Fruit fly (Drosophila melanogaster): ENCODE measurements around the gene CG43390.

Gene CG43390

DNA sequence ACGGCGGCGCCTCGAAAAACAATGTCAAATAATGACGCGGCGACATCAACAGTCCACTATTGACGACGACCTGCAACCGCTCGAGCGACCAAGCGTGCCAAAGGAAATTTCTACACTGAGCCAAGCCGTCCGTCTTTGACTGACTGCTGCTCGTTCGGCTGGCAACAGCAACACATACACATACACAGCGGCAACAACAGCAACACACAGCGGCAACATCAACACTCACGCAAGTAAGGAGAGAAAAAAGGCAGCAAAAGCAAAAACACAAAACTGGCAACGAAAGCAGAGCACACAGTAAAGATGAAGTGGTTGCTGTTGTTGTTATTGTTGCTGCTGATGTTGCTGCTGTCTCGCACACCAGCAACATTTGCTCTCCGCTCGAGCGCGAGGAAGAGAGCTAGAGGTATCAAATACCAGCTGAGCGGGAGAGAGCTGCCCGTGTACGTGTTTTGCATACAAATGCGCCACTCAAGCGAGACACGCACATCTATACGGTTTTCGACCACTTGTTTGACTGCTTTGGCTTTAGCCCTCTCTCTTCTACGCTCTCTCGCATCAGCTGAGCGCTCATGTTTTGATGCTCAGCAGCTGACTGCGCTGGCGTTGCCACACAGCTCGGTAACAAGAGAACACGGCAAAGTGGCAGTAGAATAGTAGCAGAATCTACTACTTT lies 26.6 kb downstream of the CG43390 start (continued):
- TF ChIP-seq ERR (GFP tag; optimal IDR thresholded peaks at IDR 0.05) (no peak), CG4617 (GFP tag; optimal IDR thresholded peaks at IDR 0.05; ENCODE audit: borderline replicate concordance) (no peak), dpn (GFP tag; optimal IDR thresholded peaks at IDR 0.05) (peak in 1 of 2 experiments; percentile 10), CG11560 (tag; IDR thresholded peaks at IDR 0.05) (no peak), BEAF-32 (GFP tag; optimal IDR thresholded peaks at IDR 0.05) (no peak), onecut (GFP tag; IDR thresholded peaks at IDR 0.05) (no peak), CG12219 (GFP tag; optimal IDR thresholded peaks at IDR 0.05) (peak; percentile 47), E2f1 (GFP tag; IDR thresholded peaks at IDR 0.05) (no peak; the same call in 1 of the 2 replicates), lbe (GFP tag; optimal IDR thresholded peaks at IDR 0.05) (peak; percentile 94), Neu2 (GFP tag; optimal IDR thresholded peaks at IDR 0.05; ENCODE audit: borderline replicate concordance) (no peak), ewg (GFP tag; optimal IDR thresholded peaks at IDR 0.05) (no peak), tio (GFP tag; optimal IDR thresholded peaks at IDR 0.05) (no peak), Six4 (GFP tag; optimal IDR thresholded peaks at IDR 0.05) (no peak), unpg (GFP tag; optimal IDR thresholded peaks at IDR 0.05) (peak; percentile 11), Taf1 (GFP tag; IDR thresholded peaks at IDR 0.05) (no peak), CG8281 (tag; optimal IDR thresholded peaks at IDR 0.05) (no peak), gt (GFP tag; IDR thresholded peaks at IDR 0.05) (no peak), h (optimal IDR thresholded peaks at IDR 0.05) (no peak), slou (GFP tag; optimal IDR thresholded peaks at IDR 0.05) (no peak), Ptx1 (GFP tag; IDR thresholded peaks at IDR 0.05) (no peak), CG17612 (GFP tag; IDR thresholded peaks at IDR 0.05) (no peak), rib (GFP tag; IDR thresholded peaks at IDR 0.05) (peak; percentile 82), H2.0 (GFP tag; IDR thresholded peaks at IDR 0.05) (no peak), CG2202 (tag; optimal IDR thresholded peaks at IDR 0.05) (peak; percentile 19), ftz-f1 (GFP tag; optimal IDR thresholded peaks at IDR 0.05) (peak; percentile 59), CG6854 (GFP tag; optimal IDR thresholded peaks at IDR 0.05) (peak; percentile 29), pho (GFP tag; optimal IDR thresholded peaks at IDR 0.05) (no peak), CG12236 (GFP tag; optimal IDR thresholded peaks at IDR 0.05) (no peak), Myb (GFP tag; optimal IDR thresholded peaks at IDR 0.05) (no peak), CG32767 (GFP tag; IDR thresholded peaks at IDR 0.05) (peak; percentile 32; the same call in 1 of the 2 replicates), Ets65A (GFP tag) (no peak), CG5953 (GFP tag; IDR thresholded peaks at IDR 0.05) (no peak), exex (tag; optimal IDR thresholded peaks at IDR 0.05) (no peak), stc (GFP tag; IDR thresholded peaks at IDR 0.05) (no peak), fru (optimal IDR thresholded peaks at IDR 0.05) (no peak), danr (GFP tag; IDR thresholded peaks at IDR 0.05) (no peak), CG16863 (GFP tag; optimal IDR thresholded peaks at IDR 0.05) (no peak), knrl (GFP tag; IDR thresholded peaks at IDR 0.05; ENCODE audit: partially characterized antibody) (peak; percentile 34; the same call in 1 of the 3 replicates), CG7271 (tag; optimal IDR thresholded peaks at IDR 0.05) (no peak), CG13123 (GFP tag; optimal IDR thresholded peaks at IDR 0.05) (no peak), CG12659 (GFP tag; optimal IDR thresholded peaks at IDR 0.05) (peak; percentile 5), CG8478 (optimal IDR thresholded peaks at IDR 0.05) (peak; percentile 93), CG1647 (GFP tag; optimal IDR thresholded peaks at IDR 0.05) (no peak), Rx (GFP tag; IDR thresholded peaks at IDR 0.05) (no peak), p53 (GFP tag; optimal IDR thresholded peaks at IDR 0.05) (no peak), tna (GFP tag; IDR thresholded peaks at IDR 0.05; ENCODE audit: partially characterized antibody) (peak; percentile 34; the same call in 1 of the 2 replicates), Ssrp (tag; optimal IDR thresholded peaks at IDR 0.05) (no peak), tgo (GFP tag; IDR thresholded peaks at IDR 0.05) (no peak), prd (optimal IDR thresholded peaks at IDR 0.05) (no peak), prd (GFP tag; IDR thresholded peaks at IDR 0.05) (no peak), grn (GFP tag; optimal IDR thresholded peaks at IDR 0.05) (no peak), nau (GFP tag; optimal IDR thresholded peaks at IDR 0.05) (peak; percentile 51)
